Fruit fly (Drosophila melanogaster) whole organism, pupa: ENCODE measurements around the gene PQBP1.

Experiments used
- CG12605 ChIP-seq: fragments of 200-800 bp; sonication (Bioruptor generic); IDR thresholded peaks from 2 replicates; pipeline ENCODE4 v1.3.6; 2022; ENCODE audit warnings: missing biosample characterization, missing genetic modification characterization
- CG13204 ChIP-seq: fragments of 200-800 bp; sonication (Bioruptor generic); optimal IDR thresholded peaks from 2 replicates; lab custom pipeline; 2018; ENCODE audit warnings: missing biosample characterization, mild to moderate bottlenecking, missing genetic modification characterization, moderate library complexity
- CG14655 ChIP-seq: fragments of 200-800 bp; sonication (Bioruptor generic); optimal IDR thresholded peaks from 3 replicates; lab custom pipeline; 2017; ENCODE audit warnings: mild to moderate bottlenecking, missing biosample characterization, missing genetic modification reagents, missing genetic modification characterization
- CG15710 ChIP-seq: fragments of 200-800 bp; sonication (Bioruptor generic); optimal IDR thresholded peaks from 2 replicates; lab custom pipeline; 2018; ENCODE audit warnings: missing biosample characterization, mild to moderate bottlenecking, missing genetic modification characterization, moderate library complexity
- CG32121 ChIP-seq: fragments of 200-800 bp; sonication (Bioruptor generic); IDR thresholded peaks from 2 replicates; pipeline ENCODE4 v1.3.6; 2022; ENCODE audit warnings: missing biosample characterization, missing genetic modification characterization
- CG34367 ChIP-seq: fragments of 200-800 bp; sonication (Bioruptor generic); optimal IDR thresholded peaks from 2 replicates; lab custom pipeline; 2018; ENCODE audit warnings: missing biosample characterization, mild to moderate bottlenecking, missing genetic modification characterization
- CG8159 ChIP-seq: fragments of 200-800 bp; sonication (Bioruptor generic); optimal IDR thresholded peaks from 3 replicates; lab custom pipeline; 2018; ENCODE audit warnings: missing biosample characterization, mild to moderate bottlenecking, missing genetic modification characterization, moderate library complexity
- CG8301 ChIP-seq: fragments of 200-800 bp; sonication (Bioruptor generic); optimal IDR thresholded peaks from 2 replicates; lab custom pipeline; 2018; ENCODE audit warnings: missing biosample characterization, mild to moderate bottlenecking, missing genetic modification characterization
- CG9948 ChIP-seq: fragments of 200-800 bp; sonication (Bioruptor generic); optimal IDR thresholded peaks from 2 replicates; lab custom pipeline; 2018; ENCODE audit warnings: missing biosample characterization, mild to moderate bottlenecking, missing genetic modification characterization, moderate library complexity
- D1 ChIP-seq: fragments of 200-800 bp; sonication (Bioruptor generic); optimal IDR thresholded peaks from 2 replicates; lab custom pipeline; 2018; ENCODE audit warnings: missing biosample characterization, mild to moderate bottlenecking, missing genetic modification characterization, moderate library complexity
- EcR ChIP-seq: fragments of 200-800 bp; sonication (Bioruptor generic); optimal IDR thresholded peaks from 3 replicates; lab custom pipeline; 2019; ENCODE audit warnings: missing biosample characterization, missing genetic modification characterization, mild to moderate bottlenecking, moderate library complexity, missing genetic modification reagents
- Pif1A ChIP-seq: fragments of 200-800 bp; sonication (Bioruptor generic); optimal IDR thresholded peaks from 3 replicates; lab custom pipeline; 2016; ENCODE audit warnings: missing biosample characterization, missing genetic modification characterization
- fd96Ca ChIP-seq: fragments of 200-800 bp; sonication (Bioruptor generic); IDR thresholded peaks from 3 replicates; pipeline ENCODE4 v1.3.6; 2022; ENCODE audit warnings: missing biosample characterization, missing genetic modification characterization
- gl ChIP-seq: fragments of 200-800 bp; sonication (Bioruptor generic); optimal IDR thresholded peaks from 2 replicates; lab custom pipeline; 2018; ENCODE audit warnings: missing biosample characterization, mild to moderate bottlenecking, missing genetic modification characterization

Gene PQBP1

dm6 chr3R:25108932-25109331 lies 43.3 kb downstream of the PQBP1 start, which contains the start of gene CG34027:
CG34027 (minus strand) TSS chr3R:25109032.
- TF ChIP-seq fd96Ca (no peak), D1 (tag; lab: Kevin White, UChicago) (no peak), gl (tag; lab: Kevin White, UChicago) (no peak), CG13204 (GFP tag; lab: Kevin White, UChicago) (no peak), EcR (GFP tag; lab: Kevin White, UChicago) (no peak), CG8301 (no peak), CG12605 (no peak), Pif1A (GFP tag; lab: Kevin White, UChicago) (no peak), CG9948 (no peak), CG8159 (tag; lab: Kevin White, UChicago) (no peak), CG15710 (no peak), CG34367 (tag; lab: Kevin White, UChicago) (no peak), CG32121 (GFP tag; lab: Robert Waterston, UW) (no peak)
- TF ChIP-seq, all 21 proteins: peak for 0

- no peak for TF ChIP-seq CG14655 (GFP tag; lab: Kevin White, UChicago)
- TF ChIP-seq, all 21 proteins: peak for 0
Measured at dm6 chr3R:25112466-25112939, 46.9 kb downstream of the PQBP1 start, which contains the start of gene Nepl16. Nepl16 (minus strand) TSS chr3R:25112516.
